Worm (Caenorhabditis elegans): ENCODE measurements around the gene C15H11.10.

The C15H11.10 gene

DNA sequence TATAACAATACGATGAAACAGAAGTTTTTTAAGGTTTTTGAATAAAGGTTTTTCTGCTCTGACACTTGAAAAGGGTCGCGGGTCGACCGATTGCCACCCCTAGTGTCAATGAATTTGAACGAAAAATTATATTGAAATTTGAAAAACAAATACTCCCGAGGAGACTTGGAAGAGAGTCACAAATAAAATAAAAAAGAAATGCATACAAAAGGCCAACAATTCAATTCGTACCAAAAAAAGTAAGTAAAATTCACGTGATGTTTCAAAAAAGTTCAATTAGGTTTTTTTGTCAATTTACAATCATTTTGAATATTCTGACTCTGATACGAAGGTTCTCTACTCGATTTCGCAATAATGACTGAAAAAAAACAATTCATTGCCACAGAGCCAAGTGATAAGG lies 1.6 kb downstream of the C15H11.10 start, which contains the start of gene C15H11.1:
Gene C15H11.1 (plus strand): TSS at position 301 of the 400 bp plus-strand sequence.
- TF ChIP-seq tab-1 (GFP tag; IDR thresholded peaks at IDR 0.05): no peak
- no peak for TF ChIP-seq med-1 (GFP tag; optimal IDR thresholded peaks at IDR 0.05; ENCODE audit: insufficient read depth)
- TF ChIP-seq flt-1 (GFP tag; IDR thresholded peaks at IDR 0.05): no peak
- no peak for TF ChIP-seq ref-1 (GFP tag; conservative IDR thresholded peaks at IDR 0.05)
- no peak for TF ChIP-seq cog-1 (tag; optimal IDR thresholded peaks at IDR 0.05)
- no peak for TF ChIP-seq ztf-29 (GFP tag; IDR thresholded peaks at IDR 0.05)
- no peak for TF ChIP-seq T22C8.4 (GFP tag; IDR thresholded peaks at IDR 0.05)
- no peak for TF ChIP-seq ztf-23 (GFP tag; IDR thresholded peaks at IDR 0.05)
- TF ChIP-seq klf-2 (GFP tag; conservative IDR thresholded peaks at IDR 0.05): no peak

DNA sequence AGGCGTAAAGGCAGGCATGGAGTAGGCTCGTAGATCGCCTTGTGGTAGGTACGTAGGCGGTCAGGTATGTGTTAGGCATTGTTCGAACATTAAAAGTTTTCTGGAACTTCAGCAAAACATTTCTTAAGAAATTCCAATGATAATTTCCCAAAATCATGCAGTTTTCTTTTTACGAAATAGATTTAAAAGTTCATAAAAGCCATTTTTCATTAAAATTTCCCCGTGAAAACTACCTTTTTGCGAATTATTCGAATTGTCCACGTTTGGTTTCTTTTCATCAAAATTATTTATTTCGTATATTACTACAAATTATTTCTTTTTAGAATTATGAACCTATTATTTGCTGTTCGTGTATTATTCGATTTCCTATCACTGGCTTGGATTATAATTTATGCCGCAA lies 2.8 kb downstream of the C15H11.10 start, which contains the start of gene C15H11.13:
Gene C15H11.13 (plus strand): TSS at position 301 of the 400 bp plus-strand sequence.
- TF ChIP-seq T22C8.4 (GFP tag; IDR thresholded peaks at IDR 0.05) (no peak), ztf-23 (GFP tag; IDR thresholded peaks at IDR 0.05) (no peak), tab-1 (GFP tag; IDR thresholded peaks at IDR 0.05) (no peak), med-1 (GFP tag; optimal IDR thresholded peaks at IDR 0.05; ENCODE audit: insufficient read depth) (no peak), ztf-29 (GFP tag; IDR thresholded peaks at IDR 0.05) (no peak), klf-2 (GFP tag; conservative IDR thresholded peaks at IDR 0.05) (no peak), ref-1 (GFP tag; conservative IDR thresholded peaks at IDR 0.05) (no peak), cog-1 (tag; optimal IDR thresholded peaks at IDR 0.05) (no peak), flt-1 (GFP tag; IDR thresholded peaks at IDR 0.05) (no peak)

DNA sequence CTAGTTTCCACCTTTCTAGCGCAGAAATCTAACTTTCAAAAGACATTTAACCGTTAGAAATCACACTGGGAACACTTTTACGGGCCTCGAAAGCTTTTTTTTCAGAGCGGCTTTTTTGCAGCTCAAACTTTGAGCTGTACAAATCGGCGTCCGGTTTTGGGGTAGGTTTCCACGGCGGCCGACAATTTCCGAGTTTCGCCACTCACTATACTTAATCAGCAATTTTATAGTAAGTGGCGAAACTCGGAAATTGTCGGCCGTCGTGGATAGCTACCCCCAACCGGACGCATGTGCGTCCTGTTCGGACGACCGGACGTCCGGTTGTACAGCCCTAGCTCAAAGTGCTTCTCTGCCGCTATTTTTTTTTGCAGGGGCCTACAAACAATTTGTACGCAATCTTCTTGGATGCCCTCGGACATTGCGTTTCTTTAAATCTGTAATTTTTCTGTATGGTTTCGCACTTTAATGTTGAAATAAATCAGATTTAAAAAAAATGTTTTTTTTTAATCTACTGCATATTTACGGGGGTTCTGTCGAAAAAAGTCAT lies 4.3 kb downstream of the C15H11.10 start:
- TF ChIP-seq cog-1 (tag; optimal IDR thresholded peaks at IDR 0.05): no peak
- TF ChIP-seq T22C8.4 (GFP tag; IDR thresholded peaks at IDR 0.05): no peak
- no peak for TF ChIP-seq ref-1 (GFP tag; conservative IDR thresholded peaks at IDR 0.05)
- TF ChIP-seq med-1 (GFP tag; optimal IDR thresholded peaks at IDR 0.05; ENCODE audit: insufficient read depth): no peak
- TF ChIP-seq tab-1 (GFP tag; IDR thresholded peaks at IDR 0.05): no peak
- no peak for TF ChIP-seq flt-1 (GFP tag; IDR thresholded peaks at IDR 0.05)

DNA sequence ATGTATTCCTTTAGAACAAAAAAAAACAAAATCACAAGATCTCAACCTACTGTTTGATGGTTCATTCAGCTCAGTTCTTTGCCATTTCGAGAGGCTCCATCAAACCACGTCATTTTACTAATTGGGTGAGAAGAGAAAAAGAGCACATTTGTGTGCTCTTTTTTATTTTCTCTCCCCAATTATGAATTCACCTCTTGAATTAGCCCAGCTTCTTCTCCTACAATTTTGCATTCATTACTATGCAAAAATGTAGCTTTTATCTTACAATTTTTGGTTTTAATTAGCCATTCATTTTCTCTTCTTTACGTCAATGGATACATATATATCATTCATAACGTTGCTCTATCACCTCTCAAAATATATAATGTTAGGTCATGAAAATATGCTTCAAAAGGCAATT lies 13.7 kb downstream of the C15H11.10 start:
- no peak for TF ChIP-seq ztf-29 (GFP tag; IDR thresholded peaks at IDR 0.05)
- no peak for TF ChIP-seq tab-1 (GFP tag; IDR thresholded peaks at IDR 0.05)
- TF ChIP-seq ref-1 (GFP tag; conservative IDR thresholded peaks at IDR 0.05): no peak
- TF ChIP-seq ztf-23 (GFP tag; IDR thresholded peaks at IDR 0.05): no peak
- TF ChIP-seq T22C8.4 (GFP tag; IDR thresholded peaks at IDR 0.05): no peak
- no peak for TF ChIP-seq klf-2 (GFP tag; conservative IDR thresholded peaks at IDR 0.05)
- no peak for TF ChIP-seq cog-1 (tag; optimal IDR thresholded peaks at IDR 0.05)
- TF ChIP-seq flt-1 (GFP tag; IDR thresholded peaks at IDR 0.05): no peak
- no peak for TF ChIP-seq med-1 (GFP tag; optimal IDR thresholded peaks at IDR 0.05; ENCODE audit: insufficient read depth)

DNA sequence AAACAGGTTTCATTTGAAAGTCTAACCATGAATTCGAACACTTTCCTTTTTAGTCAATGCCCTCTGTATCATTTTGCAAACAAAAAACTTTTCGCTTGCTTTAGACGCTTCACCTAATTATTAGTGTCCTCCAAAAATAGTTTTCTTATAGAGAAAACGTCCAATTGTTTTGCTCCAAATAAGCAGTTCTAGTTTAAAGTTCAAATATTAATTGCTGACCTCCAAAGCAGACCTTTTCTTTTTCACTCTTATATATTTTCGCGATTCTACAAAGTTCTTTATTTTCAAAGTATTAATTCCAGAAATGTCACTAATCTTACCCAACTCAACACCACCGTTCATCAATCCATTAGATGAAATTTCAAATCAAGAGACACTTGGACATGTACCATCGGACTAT lies 16.8 kb downstream of the C15H11.10 start, which contains the start of gene gnrr-2:
Gene gnrr-2 (plus strand): TSS at position 301 of the 400 bp plus-strand sequence.
- TF ChIP-seq flt-1 (GFP tag; IDR thresholded peaks at IDR 0.05) (no peak), ref-1 (GFP tag; conservative IDR thresholded peaks at IDR 0.05) (no peak), klf-2 (GFP tag; conservative IDR thresholded peaks at IDR 0.05) (no peak), tab-1 (GFP tag; IDR thresholded peaks at IDR 0.05) (no peak), T22C8.4 (GFP tag; IDR thresholded peaks at IDR 0.05) (no peak), ztf-23 (GFP tag; IDR thresholded peaks at IDR 0.05) (no peak), cog-1 (tag; optimal IDR thresholded peaks at IDR 0.05) (no peak), med-1 (GFP tag; optimal IDR thresholded peaks at IDR 0.05; ENCODE audit: insufficient read depth) (no peak), ztf-29 (GFP tag; IDR thresholded peaks at IDR 0.05) (no peak)

DNA sequence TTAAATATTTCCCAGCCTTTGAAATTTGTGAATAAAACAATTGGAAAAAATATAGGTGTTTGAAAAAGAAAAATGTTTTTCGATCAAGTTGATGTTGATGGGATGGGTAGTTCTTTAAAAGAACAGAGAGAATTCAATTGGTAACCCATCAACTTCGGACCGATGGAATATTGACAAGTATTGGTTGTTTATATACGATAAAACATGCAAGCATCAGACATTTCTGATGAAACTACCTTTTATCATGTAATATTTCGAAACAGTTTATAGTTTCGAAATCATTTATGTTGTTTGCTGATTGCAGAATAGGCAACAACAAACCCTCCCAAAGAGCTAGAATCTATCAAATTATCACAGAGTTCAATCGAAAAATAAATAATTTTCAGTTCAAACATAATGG lies 18.0 kb downstream of the C15H11.10 start:
- no peak for TF ChIP-seq cog-1 (tag; optimal IDR thresholded peaks at IDR 0.05)
- TF ChIP-seq klf-2 (GFP tag; conservative IDR thresholded peaks at IDR 0.05): no peak
- no peak for TF ChIP-seq T22C8.4 (GFP tag; IDR thresholded peaks at IDR 0.05)
- no peak for TF ChIP-seq ztf-29 (GFP tag; IDR thresholded peaks at IDR 0.05)
- TF ChIP-seq ztf-23 (GFP tag; IDR thresholded peaks at IDR 0.05): no peak
- TF ChIP-seq tab-1 (GFP tag; IDR thresholded peaks at IDR 0.05): no peak
- no peak for TF ChIP-seq med-1 (GFP tag; optimal IDR thresholded peaks at IDR 0.05; ENCODE audit: insufficient read depth)
- no peak for TF ChIP-seq ref-1 (GFP tag; conservative IDR thresholded peaks at IDR 0.05)
- TF ChIP-seq flt-1 (GFP tag; IDR thresholded peaks at IDR 0.05): no peak

DNA sequence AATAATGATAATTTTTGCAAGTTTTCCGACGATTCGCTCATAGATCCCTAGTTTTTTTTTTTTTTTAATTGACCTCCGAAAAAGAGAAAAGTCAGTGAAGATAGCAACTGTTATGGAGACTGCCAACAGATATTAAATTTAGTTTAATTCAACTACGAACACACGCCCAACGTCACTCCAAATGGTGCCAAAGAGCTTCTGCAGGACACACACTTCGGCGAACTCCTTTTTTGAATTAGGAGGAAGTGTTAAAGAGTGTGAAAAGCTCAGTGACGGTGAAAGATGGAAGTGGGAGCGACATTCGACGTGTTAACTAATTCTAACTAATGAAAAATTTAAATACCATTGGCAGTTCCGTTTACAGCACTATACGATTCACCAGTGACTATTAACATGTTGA lies 20.1 kb downstream of the C15H11.10 start:
- TF ChIP-seq med-1 (GFP tag; optimal IDR thresholded peaks at IDR 0.05; ENCODE audit: insufficient read depth) (no peak), ztf-23 (GFP tag; IDR thresholded peaks at IDR 0.05) (no peak), ztf-29 (GFP tag; IDR thresholded peaks at IDR 0.05) (no peak), T22C8.4 (GFP tag; IDR thresholded peaks at IDR 0.05) (no peak), cog-1 (tag; optimal IDR thresholded peaks at IDR 0.05) (no peak)

DNA sequence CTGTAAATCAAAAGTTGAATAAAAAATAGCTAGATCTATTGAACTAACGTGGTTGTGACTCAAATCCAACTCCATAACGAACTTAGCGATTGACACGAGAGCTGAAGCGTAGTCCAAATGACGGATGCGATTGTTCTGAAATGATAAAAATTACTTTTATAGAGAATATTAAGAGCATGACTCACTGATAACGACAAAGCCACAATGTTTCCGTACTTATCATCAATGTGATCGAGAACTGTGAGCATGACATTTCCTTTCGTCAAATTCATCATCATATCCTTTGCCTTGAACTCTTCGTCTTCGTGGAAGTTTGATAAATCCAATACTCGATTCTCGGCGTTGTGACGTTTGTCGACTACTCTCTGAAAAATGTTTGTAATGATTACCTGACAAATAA lies 22.1 kb downstream of the C15H11.10 start:
- TF ChIP-seq T22C8.4 (GFP tag; IDR thresholded peaks at IDR 0.05): no peak
- TF ChIP-seq tab-1 (GFP tag; IDR thresholded peaks at IDR 0.05): no peak
- no peak for TF ChIP-seq ref-1 (GFP tag; conservative IDR thresholded peaks at IDR 0.05)
- TF ChIP-seq cog-1 (tag; optimal IDR thresholded peaks at IDR 0.05): no peak
- TF ChIP-seq klf-2 (GFP tag; conservative IDR thresholded peaks at IDR 0.05): no peak
- TF ChIP-seq ztf-29 (GFP tag; IDR thresholded peaks at IDR 0.05): no peak
- no peak for TF ChIP-seq med-1 (GFP tag; optimal IDR thresholded peaks at IDR 0.05; ENCODE audit: insufficient read depth)
- TF ChIP-seq flt-1 (GFP tag; IDR thresholded peaks at IDR 0.05): no peak
- no peak for TF ChIP-seq ztf-23 (GFP tag; IDR thresholded peaks at IDR 0.05)

DNA sequence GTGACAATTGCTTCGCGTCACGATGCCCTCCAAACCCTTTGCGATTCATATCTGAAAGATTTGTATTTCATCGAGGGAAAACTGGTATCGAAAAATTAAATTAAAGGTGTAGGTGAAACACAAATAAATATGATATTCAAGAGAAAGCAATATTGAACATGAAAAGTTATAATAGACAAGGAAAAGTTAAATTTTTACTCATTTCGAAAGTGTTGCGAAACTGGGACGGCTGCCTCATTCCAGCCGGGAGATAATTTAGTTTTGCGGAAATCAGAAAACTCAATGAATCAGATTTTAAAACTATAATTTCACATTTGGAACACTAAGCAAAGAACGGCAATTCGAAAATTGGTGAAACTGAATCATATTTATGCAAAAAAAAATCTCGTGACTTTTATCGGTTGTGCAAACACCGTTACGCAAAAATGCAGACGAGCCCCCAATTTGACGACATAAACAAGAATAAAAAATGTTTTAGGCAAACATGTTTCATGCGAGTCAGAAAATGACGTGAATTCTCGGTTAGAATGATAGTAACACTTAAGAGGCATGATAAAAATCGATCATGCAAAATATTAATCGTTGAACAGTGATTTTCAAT lies 23.1 kb downstream of the C15H11.10 start, which contains the start of the genes nxf-1 and C15H11.11:
Gene nxf-1 (minus strand): TSS at position 51 of the 601 bp plus-strand sequence.
Gene C15H11.11 (plus strand): TSS at position 536 of the 601 bp plus-strand sequence.
- no peak for TF ChIP-seq cog-1 (tag; optimal IDR thresholded peaks at IDR 0.05)
- TF ChIP-seq klf-2 (GFP tag; conservative IDR thresholded peaks at IDR 0.05): no peak
- TF ChIP-seq tab-1 (GFP tag; IDR thresholded peaks at IDR 0.05): no peak
- TF ChIP-seq med-1 (GFP tag; optimal IDR thresholded peaks at IDR 0.05; ENCODE audit: insufficient read depth): no peak
- TF ChIP-seq ztf-23 (GFP tag; IDR thresholded peaks at IDR 0.05): no peak
- no peak for TF ChIP-seq T22C8.4 (GFP tag; IDR thresholded peaks at IDR 0.05)
- TF ChIP-seq flt-1 (GFP tag; IDR thresholded peaks at IDR 0.05): no peak
- no peak for TF ChIP-seq ref-1 (GFP tag; conservative IDR thresholded peaks at IDR 0.05)
- no peak for TF ChIP-seq ztf-29 (GFP tag; IDR thresholded peaks at IDR 0.05)

Measured in whole organism, midembryonic.